Fruit fly (Drosophila melanogaster) whole organism, embryonic: ENCODE data around the gene CG14731.

Source experiments
- CG10431 ChIP-seq: fragments of 200-800 bp; sonication (Bioruptor generic); optimal IDR thresholded peaks from 3 replicates; lab custom pipeline; 2018; ENCODE audit warnings: missing biosample characterization, mild to moderate bottlenecking, missing genetic modification characterization
- CG11560 ChIP-seq: fragments of 200-800 bp; sonication (Bioruptor generic); IDR thresholded peaks from 3 replicates; pipeline ENCODE4 v1.3.6; 2022; ENCODE audit warnings: missing biosample characterization, missing genetic modification characterization
- CG12071 ChIP-seq: fragments of 200-800 bp; sonication (Bioruptor generic); optimal IDR thresholded peaks from 3 replicates; lab custom pipeline; 2018; ENCODE audit warnings: missing biosample characterization, mild to moderate bottlenecking, missing genetic modification characterization
- CG13424 ChIP-seq: fragments of 200-800 bp; sonication (Bioruptor generic); optimal IDR thresholded peaks from 2 replicates; lab custom pipeline; 2019; ENCODE audit warnings: missing biosample characterization, mild to moderate bottlenecking, missing genetic modification characterization, moderate library complexity
- CG13624 ChIP-seq: fragments of 200-800 bp; sonication (Bioruptor generic); optimal IDR thresholded peaks from 2 replicates; lab custom pipeline; 2016; ENCODE audit warnings: missing biosample characterization, missing genetic modification characterization
- CG14050 ChIP-seq: fragments of 200-800 bp; sonication (Bioruptor generic); IDR thresholded peaks from 3 replicates; pipeline ENCODE4 v1.3.6; 2022; ENCODE audit warnings: missing biosample characterization, missing genetic modification characterization
- CG14710 ChIP-seq: fragments of 200-800 bp; sonication (Bioruptor generic); optimal IDR thresholded peaks from 3 replicates; lab custom pipeline; 2019; ENCODE audit warnings: missing biosample characterization, mild to moderate bottlenecking, missing genetic modification characterization, moderate library complexity
- CG14965 ChIP-seq: fragments of 200-800 bp; sonication (Bioruptor generic); optimal IDR thresholded peaks from 2 replicates; lab custom pipeline; 2016; ENCODE audit warnings: missing biosample characterization, missing genetic modification characterization, borderline replicate concordance
- CG15269 ChIP-seq: fragments of 200-800 bp; sonication (Bioruptor generic); optimal IDR thresholded peaks from 2 replicates; lab custom pipeline; 2018; ENCODE audit warnings: missing biosample characterization, mild to moderate bottlenecking, missing genetic modification characterization, moderate library complexity
- CG17802 ChIP-seq: fragments of 200-800 bp; sonication (Bioruptor generic); optimal IDR thresholded peaks from 2 replicates; lab custom pipeline; 2018; ENCODE audit warnings: missing biosample characterization, mild to moderate bottlenecking, missing genetic modification characterization, moderate library complexity
- CG2202 ChIP-seq: fragments of 200-800 bp; sonication (Bioruptor generic); optimal IDR thresholded peaks from 2 replicates; lab custom pipeline; 2018; ENCODE audit warnings: missing biosample characterization, mild to moderate bottlenecking, missing genetic modification characterization
- CG3065 ChIP-seq: fragments of 200-800 bp; sonication (Bioruptor generic); optimal IDR thresholded peaks from 2 replicates; lab custom pipeline; 2016; ENCODE audit warnings: missing biosample characterization, missing genetic modification characterization
- CG3838 ChIP-seq: fragments of 200-800 bp; sonication (Bioruptor generic); optimal IDR thresholded peaks from 3 replicates; lab custom pipeline; 2016; ENCODE audit warnings: missing biosample characterization, missing genetic modification characterization
- CG4328 ChIP-seq: fragments of 200-800 bp; sonication (Bioruptor generic); optimal IDR thresholded peaks from 3 replicates; lab custom pipeline; 2017; ENCODE audit warnings: missing biosample characterization, missing genetic modification reagents, missing genetic modification characterization
- CG6175 ChIP-seq: fragments of 200-800 bp; sonication (Bioruptor generic); IDR thresholded peaks from 3 replicates; pipeline ENCODE4 v1.3.6; 2022; ENCODE audit warnings: missing biosample characterization, missing genetic modification characterization
- CG6272 ChIP-seq: fragments of 200-800 bp; sonication (Bioruptor generic); IDR thresholded peaks from 2 replicates; pipeline ENCODE4 v1.3.6; 2022; ENCODE audit warnings: missing biosample characterization, missing genetic modification characterization
- CG9609 ChIP-seq: fragments of 200-800 bp; sonication (Bioruptor generic); optimal IDR thresholded peaks from 3 replicates; lab custom pipeline; 2016; ENCODE audit warnings: missing biosample characterization, missing genetic modification characterization
- CHES-1-like ChIP-seq: fragments of 200-800 bp; sonication (Bioruptor generic); optimal IDR thresholded peaks from 2 replicates; lab custom pipeline; 2016; ENCODE audit warnings: missing biosample characterization, missing genetic modification characterization
- CoRest ChIP-seq: fragments of 200-800 bp; sonication (Bioruptor generic); optimal IDR thresholded peaks from 3 replicates; lab custom pipeline; 2018; ENCODE audit warnings: missing biosample characterization, mild to moderate bottlenecking, missing genetic modification characterization, moderate library complexity
- CrebB ChIP-seq: fragments of 200-800 bp; sonication (Bioruptor generic); optimal IDR thresholded peaks from 3 replicates; lab custom pipeline; 2018; ENCODE audit warnings: missing biosample characterization, mild to moderate bottlenecking, missing genetic modification characterization
- D ChIP-seq, 2 experiments: fragments of 200-800 bp in 1 of 2; fragments of >200 bp in 1 of 2; sonication (Bioruptor generic) in 1 of 2; optimal IDR thresholded peaks; 2 replicates in 1 of 2; 3 replicates in 1 of 2; lab custom pipeline; 2017; ENCODE audit warnings: mild to moderate bottlenecking in 1 of 2, missing biosample characterization in 1 of 2, missing genetic modification characterization in 1 of 2, missing genetic modification reagents in 1 of 2
- Dip3 ChIP-seq: fragments of 200-800 bp; sonication (Bioruptor generic); optimal IDR thresholded peaks from 3 replicates; lab custom pipeline; 2016; ENCODE audit warnings: missing biosample characterization, missing genetic modification characterization
- Doc3 ChIP-seq: fragments of 200-800 bp; sonication (Bioruptor generic); IDR thresholded peaks from 3 replicates; pipeline ENCODE4 v1.3.6; 2022; ENCODE audit warnings: missing biosample characterization, missing genetic modification characterization; ENCODE audit not compliant: partially characterized antibody
- Ets97D ChIP-seq: fragments of 200-800 bp; sonication (Bioruptor generic); optimal IDR thresholded peaks from 3 replicates; lab custom pipeline; 2016; ENCODE audit warnings: missing biosample characterization, missing genetic modification characterization
- HLH3B ChIP-seq: fragments of 200-800 bp; sonication (Bioruptor generic); IDR thresholded peaks from 2 replicates; pipeline ENCODE4 v1.3.6; 2022; ENCODE audit warnings: missing biosample characterization, missing genetic modification characterization
- MTF-1 ChIP-seq: fragments of 200-800 bp; sonication (Bioruptor generic); optimal IDR thresholded peaks from 2 replicates; lab custom pipeline; 2018; ENCODE audit warnings: missing biosample characterization, mild to moderate bottlenecking, missing genetic modification characterization, borderline replicate concordance
- Mad ChIP-seq: fragments of 200-800 bp; sonication (Bioruptor generic); optimal IDR thresholded peaks from 2 replicates; lab custom pipeline; 2016; ENCODE audit warnings: missing biosample characterization, missing genetic modification characterization
- Max ChIP-seq: fragments of 200-800 bp; sonication (Bioruptor generic); optimal IDR thresholded peaks from 2 replicates; lab custom pipeline; 2016; ENCODE audit warnings: missing biosample characterization, mild to moderate bottlenecking, missing genetic modification characterization
- Med ChIP-seq: fragments of 200-800 bp; sonication (Bioruptor generic); peaks from one replicate; lab custom pipeline; 2016; ENCODE audit warnings: missing biosample characterization, missing genetic modification characterization, mild to moderate bottlenecking, inconsistent platforms, moderate library complexity
- Myb ChIP-seq: fragments of 200-800 bp; sonication (Bioruptor generic); optimal IDR thresholded peaks from 2 replicates; lab custom pipeline; 2016; ENCODE audit warnings: missing biosample characterization, missing genetic modification characterization
- Scr ChIP-seq: fragments of 200-800 bp; sonication (Bioruptor generic); IDR thresholded peaks from 2 replicates; pipeline ENCODE4 v1.3.6; 2022; ENCODE audit warnings: missing biosample characterization, missing genetic modification characterization; ENCODE audit not compliant: partially characterized antibody
- Sry-β ChIP-seq: fragments of 200-800 bp; sonication (Bioruptor generic); optimal IDR thresholded peaks from 2 replicates; lab custom pipeline; 2018; ENCODE audit warnings: missing biosample characterization, mild to moderate bottlenecking, missing genetic modification characterization, moderate library complexity
- cato ChIP-seq: fragments of 200-800 bp; sonication (Bioruptor generic); optimal IDR thresholded peaks from 2 replicates; lab custom pipeline; 2016; ENCODE audit warnings: missing biosample characterization, missing genetic modification characterization, borderline replicate concordance
- danr ChIP-seq: fragments of 200-800 bp; sonication (Bioruptor generic); IDR thresholded peaks from 2 replicates; pipeline ENCODE4 v1.3.6; 2022; ENCODE audit warnings: missing biosample characterization, missing genetic modification characterization
- emc ChIP-seq: fragments of 200-800 bp; sonication (Bioruptor generic); optimal IDR thresholded peaks from 2 replicates; lab custom pipeline; 2016; ENCODE audit warnings: missing biosample characterization, missing genetic modification characterization
- fd3F ChIP-seq: fragments of 200-800 bp; sonication (Bioruptor generic); optimal IDR thresholded peaks from 2 replicates; lab custom pipeline; 2018; ENCODE audit warnings: missing biosample characterization, mild to moderate bottlenecking, missing genetic modification characterization, moderate library complexity
- gfzf ChIP-seq: fragments of 200-800 bp; sonication (Bioruptor generic); optimal IDR thresholded peaks from 2 replicates; lab custom pipeline; 2016; ENCODE audit warnings: missing biosample characterization, mild to moderate bottlenecking, missing genetic modification characterization, moderate library complexity
- grau ChIP-seq: fragments of 200-800 bp; optimal IDR thresholded peaks from 3 replicates; lab custom pipeline; 2019; ENCODE audit warnings: missing biosample characterization, mild to moderate bottlenecking, missing genetic modification characterization, moderate library complexity
- grn ChIP-seq: fragments of 200-800 bp; sonication (Bioruptor generic); optimal IDR thresholded peaks from 3 replicates; lab custom pipeline; 2017; ENCODE audit warnings: missing biosample characterization, missing genetic modification characterization
- h ChIP-seq: fragments of >200 bp; optimal IDR thresholded peaks from 2 replicates; lab custom pipeline; 2017
- jigr1 ChIP-seq: fragments of 200-800 bp; sonication (Bioruptor generic); IDR thresholded peaks from 3 replicates; pipeline ENCODE4 v1.3.6; 2022; ENCODE audit warnings: missing biosample characterization, missing genetic modification characterization
- luna ChIP-seq: fragments of 200-800 bp; sonication (Bioruptor generic); optimal IDR thresholded peaks from 2 replicates; lab custom pipeline; 2016; ENCODE audit warnings: missing biosample characterization, missing genetic modification characterization
- nerfin-2 ChIP-seq: fragments of 200-800 bp; sonication (Bioruptor generic); IDR thresholded peaks from 2 replicates; pipeline ENCODE4 v1.3.6; 2022; ENCODE audit warnings: missing biosample characterization, missing genetic modification characterization; ENCODE audit not compliant: partially characterized antibody
- nmo ChIP-seq: fragments of 200-800 bp; sonication (Bioruptor generic); optimal IDR thresholded peaks from 2 replicates; lab custom pipeline; 2018; ENCODE audit warnings: missing biosample characterization, mild to moderate bottlenecking, missing genetic modification characterization, moderate library complexity
- odd ChIP-seq: fragments of 200-800 bp; sonication (Bioruptor generic); optimal IDR thresholded peaks from 2 replicates; lab custom pipeline; 2017; ENCODE audit warnings: missing biosample characterization, mild to moderate bottlenecking, missing genetic modification characterization
- sens ChIP-seq: fragments of 200-800 bp; sonication (Bioruptor generic); peaks from one replicate; lab custom pipeline; 2016; ENCODE audit warnings: missing biosample characterization, missing genetic modification characterization
- sisA ChIP-seq: fragments of 200-800 bp; sonication (Bioruptor generic); IDR thresholded peaks from 2 replicates; pipeline ENCODE4 v1.3.6; 2022; ENCODE audit warnings: missing biosample characterization, missing genetic modification characterization
- tll ChIP-seq, 2 experiments: fragments of 200-800 bp in 1 of 2; fragments of >200 bp in 1 of 2; sonication (Bioruptor generic) in 1 of 2; optimal IDR thresholded peaks; 2 replicates each; lab custom pipeline; 2017 to 2019; ENCODE audit warnings: missing biosample characterization in 2 of 2, missing genetic modification characterization in 2 of 2, mild to moderate bottlenecking in 1 of 2, moderate library complexity in 1 of 2
- vnd ChIP-seq: fragments of 200-800 bp; sonication (Bioruptor generic); IDR thresholded peaks from 3 replicates; pipeline ENCODE4 v1.3.6; 2022; ENCODE audit warnings: missing biosample characterization, missing genetic modification characterization; ENCODE audit not compliant: partially characterized antibody
- wdn ChIP-seq: fragments of 200-800 bp; sonication (Bioruptor generic); IDR thresholded peaks from 2 replicates; pipeline ENCODE4 v1.3.6; 2022; ENCODE audit warnings: missing biosample characterization, missing genetic modification characterization
- z ChIP-seq: fragments of 200-800 bp; sonication (Bioruptor generic); IDR thresholded peaks from 3 replicates; pipeline ENCODE4 v1.3.6; 2022; ENCODE audit warnings: missing biosample characterization, missing genetic modification characterization

Gene CG14731

DNA sequence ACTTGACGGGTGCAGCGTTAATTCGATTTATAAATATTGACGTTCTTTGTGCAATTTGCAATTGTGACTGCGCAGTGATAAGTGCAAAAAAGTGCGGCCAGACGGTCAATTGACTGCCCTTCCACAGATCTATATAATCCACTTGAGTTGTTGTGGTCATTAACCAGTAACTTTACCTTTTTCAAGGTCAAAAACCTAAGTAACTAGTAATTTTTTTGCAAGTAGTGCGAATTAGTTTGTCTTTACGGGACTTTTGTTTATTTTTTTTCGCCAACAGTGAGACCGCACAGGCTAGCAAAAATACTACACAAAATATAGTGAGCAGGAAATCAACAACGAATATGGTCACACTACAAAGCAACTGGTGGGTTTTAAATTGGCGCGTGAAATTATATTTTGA is 43.6 kb downstream of the CG14731 start, which contains the start of gene Tango9 (continued):
- TF ChIP-seq CG13624 (GFP tag; lab: Kevin White, UChicago) (peak; percentile 16), gfzf (GFP tag; lab: Kevin White, UChicago) (peak; percentile 92), CG13424 (tag; lab: Kevin White, UChicago) (peak; percentile 1), wdn (GFP tag; lab: Robert Waterston, UW) (no peak), CG2202 (tag; lab: Kevin White, UChicago) (no peak), CG17802 (tag; lab: Kevin White, UChicago) (peak; percentile 95), CG10431 (no peak), odd (GFP tag; lab: Kevin White, UChicago) (no peak), nmo (GFP tag; lab: Kevin White, UChicago) (peak; percentile 25), grau (tag; lab: Kevin White, UChicago) (peak; percentile 13), HLH3B (GFP tag; lab: Robert Waterston, UW) (0 out of 2 replicates have a peak, but pooled peaks have one; percentile 9), CG6272 (GFP tag; lab: Robert Waterston, UW) (no peak), Scr (GFP tag; lab: Robert Waterston, UW) (no peak), z (GFP tag; lab: Robert Waterston, UW) (no peak), Max (GFP tag; lab: Kevin White, UChicago) (no peak), Med (GFP tag; lab: Kevin White, UChicago) (peak; percentile 63), CG4328 (no peak), Mad (GFP tag; lab: Kevin White, UChicago) (no peak), CoRest (peak; percentile 30), h (no peak), vnd (GFP tag; lab: Robert Waterston, UW) (no peak), fd3F (GFP tag; lab: Kevin White, UChicago) (no peak), CG9609 (GFP tag; lab: Kevin White, UChicago) (no peak), tll (GFP tag; optimal IDR thresholded peaks at IDR 0.05; lab: Kevin White, UChicago) (no peak), Ets97D (peak; percentile 88), sisA (GFP tag; lab: Robert Waterston, UW) (no peak), emc (no peak), CG11560 (no peak), luna (GFP tag; lab: Kevin White, UChicago) (no peak), CG14710 (peak; percentile 59), Dip3 (no peak), grn (GFP tag; lab: Kevin White, UChicago) (no peak), CG3838 (no peak), CG14965 (GFP tag; lab: Kevin White, UChicago) (no peak), nerfin-2 (GFP tag; lab: Robert Waterston, UW) (no peak), Myb (GFP tag; lab: Kevin White, UChicago) (peak; percentile 61), Doc3 (GFP tag; lab: Robert Waterston, UW) (no peak), CG15269 (tag; lab: Kevin White, UChicago) (no peak), Sry-β (GFP tag; lab: Kevin White, UChicago) (no peak), jigr1 (GFP tag; lab: Robert Waterston, UW) (no peak), cato (GFP tag; lab: Kevin White, UChicago) (no peak), CrebB (tag; lab: Kevin White, UChicago) (no peak), danr (GFP tag; lab: Robert Waterston, UW) (no peak), CHES-1-like (GFP tag; lab: Kevin White, UChicago) (peak; percentile 24), MTF-1 (no peak), CG3065 (no peak), CG14050 (GFP tag; lab: Robert Waterston, UW) (no peak), CG6175 (GFP tag; lab: Robert Waterston, UW) (no peak), sens (GFP tag; lab: Kevin White, UChicago) (peak; percentile 84), D (optimal IDR thresholded peaks at IDR 0.05; lab: Kevin White, UChicago) (no peak), D (GFP tag; optimal IDR thresholded peaks at IDR 0.05; lab: Kevin White, UChicago) (no peak), CG12071 (GFP tag; lab: Kevin White, UChicago) (no peak)
